Worm (Caenorhabditis elegans) whole organism, late embryonic: ENCODE data around the gene ife-4.

ENCODE experiments used
- C08G9.2 ChIP-seq: sonication (generic microtip); optimal IDR thresholded peaks from 2 replicates; lab custom pipeline; 2016; ENCODE audit warnings: mild to moderate bottlenecking, missing genetic modification characterization, moderate library complexity, missing compliant biosample characterization
- K02D7.2 ChIP-seq: sonication (generic microtip); optimal IDR thresholded peaks from 2 replicates; lab custom pipeline; 2017; ENCODE audit warnings: mild to moderate bottlenecking, missing genetic modification characterization, missing compliant biosample characterization
- K09A11.1 ChIP-seq: sonication (generic microtip); optimal IDR thresholded peaks from 2 replicates; lab custom pipeline; 2017; ENCODE audit warnings: antibody characterized with exemption, mild to moderate bottlenecking, missing genetic modification characterization, missing compliant biosample characterization; ENCODE audit not compliant: insufficient read depth
- ama-1 ChIP-seq: fragments of 150-350 bp; optimal IDR thresholded peaks from 2 replicates; lab custom pipeline; 2014
- ceh-14 ChIP-seq: sonication (generic microtip); optimal IDR thresholded peaks from 2 replicates; lab custom pipeline; 2016; ENCODE audit warnings: missing genotype, missing genetic modification characterization, missing compliant biosample characterization
- ceh-19 ChIP-seq: fragments of 200-800 bp; sonication (Bioruptor generic); optimal IDR thresholded peaks from 2 replicates; lab custom pipeline; 2018; ENCODE audit warnings: mild to moderate bottlenecking, missing genetic modification characterization, missing compliant biosample characterization
- ceh-2 ChIP-seq: sonication (generic microtip); optimal IDR thresholded peaks from 2 replicates; lab custom pipeline; 2016; ENCODE audit warnings: missing genotype, missing genetic modification characterization, missing compliant biosample characterization
- ceh-24 ChIP-seq: sonication (generic microtip); optimal IDR thresholded peaks from 2 replicates; lab custom pipeline; 2016; ENCODE audit warnings: mild to moderate bottlenecking, missing genetic modification characterization, missing compliant biosample characterization
- ceh-31 ChIP-seq: sonication (generic microtip); optimal IDR thresholded peaks from 2 replicates; lab custom pipeline; 2016; ENCODE audit warnings: missing genetic modification characterization, missing compliant biosample characterization
- ceh-6 ChIP-seq: fragments of 200-800 bp; sonication (Bioruptor generic); optimal IDR thresholded peaks from 2 replicates; lab custom pipeline; 2018; ENCODE audit warnings: mild to moderate bottlenecking, missing genetic modification characterization, missing compliant biosample characterization
- ceh-9 ChIP-seq: sonication (generic microtip); optimal IDR thresholded peaks from 2 replicates; lab custom pipeline; 2016; ENCODE audit warnings: mild to moderate bottlenecking, missing genetic modification characterization, inconsistent platforms, missing compliant biosample characterization
- dmd-4 ChIP-seq: sonication (generic microtip); optimal IDR thresholded peaks from 2 replicates; lab custom pipeline; 2016; ENCODE audit warnings: borderline replicate concordance, missing genetic modification characterization, missing compliant biosample characterization
- dve-1 ChIP-seq: sonication (generic microtip); optimal IDR thresholded peaks from 2 replicates; lab custom pipeline; 2017; ENCODE audit warnings: antibody characterized with exemption, mild to moderate bottlenecking, missing genetic modification characterization, missing compliant biosample characterization
- elt-2 ChIP-seq: sonication (generic microtip); optimal IDR thresholded peaks from 2 replicates; lab custom pipeline; 2016; ENCODE audit warnings: missing genetic modification reagents, missing genetic modification characterization, missing compliant biosample characterization
- elt-4 ChIP-seq: sonication (generic microtip); optimal IDR thresholded peaks from 2 replicates; lab custom pipeline; 2016; ENCODE audit warnings: missing genetic modification characterization, missing compliant biosample characterization
- fax-1 ChIP-seq: sonication (generic microtip); optimal IDR thresholded peaks from 2 replicates; lab custom pipeline; 2016; ENCODE audit warnings: missing genotype, missing genetic modification characterization, missing compliant biosample characterization
- fkh-10 ChIP-seq: fragments of 150-350 bp; optimal IDR thresholded peaks from 2 replicates; lab custom pipeline; 2014; ENCODE audit warnings: missing biosample characterization, missing genetic modification reagents, missing genetic modification characterization
- gmeb-2 ChIP-seq: sonication (generic microtip); optimal IDR thresholded peaks from 2 replicates; lab custom pipeline; 2016; ENCODE audit warnings: missing genetic modification characterization, inconsistent platforms, missing compliant biosample characterization
- hlh-13 ChIP-seq: fragments of 200-800 bp; sonication (Bioruptor generic); optimal IDR thresholded peaks from 2 replicates; lab custom pipeline; 2018; ENCODE audit warnings: mild to moderate bottlenecking, missing genetic modification characterization, missing compliant biosample characterization
- hlh-30 ChIP-seq: sonication (generic microtip); optimal IDR thresholded peaks from 2 replicates; lab custom pipeline; 2017; ENCODE audit warnings: antibody characterized with exemption, missing genetic modification characterization, missing compliant biosample characterization; ENCODE audit not compliant: insufficient read depth
- hlh-6 ChIP-seq: sonication (generic microtip); optimal IDR thresholded peaks from 2 replicates; lab custom pipeline; 2016; ENCODE audit warnings: missing genotype, missing genetic modification characterization, missing compliant biosample characterization
- hlh-8 ChIP-seq: sonication (generic microtip); optimal IDR thresholded peaks from 2 replicates; lab custom pipeline; 2016; ENCODE audit warnings: missing genotype, missing genetic modification characterization, missing compliant biosample characterization
- lim-6 ChIP-seq: sonication (generic microtip); optimal IDR thresholded peaks from 2 replicates; lab custom pipeline; 2016; ENCODE audit warnings: missing genetic modification characterization, missing compliant biosample characterization
- lin-11 ChIP-seq: fragments of 200-800 bp; sonication (Bioruptor generic); optimal IDR thresholded peaks from 2 replicates; lab custom pipeline; 2018; ENCODE audit warnings: mild to moderate bottlenecking, missing genetic modification characterization, missing compliant biosample characterization
- nfya-1 ChIP-seq: sonication (generic microtip); optimal IDR thresholded peaks from 2 replicates; lab custom pipeline; 2017; ENCODE audit warnings: missing genetic modification characterization, mild to moderate bottlenecking, missing compliant biosample characterization, antibody characterized with exemption, moderate library complexity
- nhr-11 ChIP-seq: fragments of 150-350 bp; optimal IDR thresholded peaks from 2 replicates; lab custom pipeline; 2014; ENCODE audit warnings: missing biosample characterization, missing genetic modification characterization
- odd-2 ChIP-seq: sonication (generic microtip); optimal IDR thresholded peaks from 2 replicates; lab custom pipeline; 2017; ENCODE audit warnings: antibody characterized with exemption, mild to moderate bottlenecking, missing genetic modification characterization, missing compliant biosample characterization
- pha-2 ChIP-seq: sonication (generic microtip); optimal IDR thresholded peaks from 2 replicates; lab custom pipeline; 2017; ENCODE audit warnings: mild to moderate bottlenecking, missing genetic modification characterization, missing compliant biosample characterization
- pha-4 ChIP-seq: fragments of 150-350 bp; optimal IDR thresholded peaks from 2 replicates; lab custom pipeline; 2018; ENCODE audit warnings: missing biosample characterization, missing genetic modification reagents, missing genetic modification characterization
- pqm-1 ChIP-seq: sonication (generic microtip); optimal IDR thresholded peaks from 2 replicates; lab custom pipeline; 2016; ENCODE audit warnings: missing genetic modification characterization, missing compliant biosample characterization
- pros-1 ChIP-seq: fragments of 150-350 bp; optimal IDR thresholded peaks from 2 replicates; lab custom pipeline; 2014; ENCODE audit warnings: missing biosample characterization, missing genetic modification reagents, missing genetic modification characterization
- ref-2 ChIP-seq: sonication (generic microtip); optimal IDR thresholded peaks from 2 replicates; lab custom pipeline; 2016; ENCODE audit warnings: missing genetic modification characterization, missing compliant biosample characterization
- rnt-1 ChIP-seq: sonication (generic microtip); optimal IDR thresholded peaks from 2 replicates; lab custom pipeline; 2016; ENCODE audit warnings: missing genetic modification characterization, missing compliant biosample characterization
- sdc-2 ChIP-seq: sonication (generic microtip); optimal IDR thresholded peaks from 2 replicates; lab custom pipeline; 2016; ENCODE audit warnings: missing genotype, missing genetic modification characterization, missing compliant biosample characterization
- sox-4 ChIP-seq: sonication (generic microtip); optimal IDR thresholded peaks from 2 replicates; lab custom pipeline; 2017; ENCODE audit warnings: mild to moderate bottlenecking, missing genetic modification characterization, inconsistent platforms, missing compliant biosample characterization
- tbx-2 ChIP-seq: sonication (generic microtip); optimal IDR thresholded peaks from 2 replicates; lab custom pipeline; 2016; ENCODE audit warnings: missing genetic modification characterization, missing compliant biosample characterization
- ttx-3 ChIP-seq: sonication (generic microtip); optimal IDR thresholded peaks from 2 replicates; lab custom pipeline; 2016; ENCODE audit warnings: missing genetic modification reagents, missing genetic modification characterization, missing compliant biosample characterization
- unc-3 ChIP-seq, 2 experiments: fragments of 200-800 bp in 1 of 2; sonication (Bioruptor generic) in 1 of 2; sonication (generic microtip) in 1 of 2; conservative IDR thresholded peaks in 1 of 2; optimal IDR thresholded peaks in 1 of 2; 2 replicates each; pipeline versions ENCODE4 v1.3.6 to Lab custom; 2016 to 2022; ENCODE audit warnings: missing compliant biosample characterization in 2 of 2, missing genetic modification characterization in 2 of 2, missing genetic modification reagents in 1 of 2
- unc-42 ChIP-seq: sonication (generic microtip); optimal IDR thresholded peaks from 2 replicates; lab custom pipeline; 2016; ENCODE audit warnings: missing genotype, missing genetic modification characterization, missing compliant biosample characterization
- unc-55 ChIP-seq: sonication (generic microtip); optimal IDR thresholded peaks from 2 replicates; lab custom pipeline; 2017; ENCODE audit warnings: missing biosample characterization, missing genetic modification reagents, missing genetic modification characterization
- unc-86 ChIP-seq: sonication (generic microtip); optimal IDR thresholded peaks from 2 replicates; lab custom pipeline; 2016; ENCODE audit warnings: missing genetic modification characterization, missing compliant biosample characterization
- zip-5 ChIP-seq: sonication (generic microtip); optimal IDR thresholded peaks from 2 replicates; lab custom pipeline; 2016; ENCODE audit warnings: missing genetic modification characterization, missing compliant biosample characterization
- ztf-16 ChIP-seq: sonication (generic microtip); optimal IDR thresholded peaks from 2 replicates; lab custom pipeline; 2017; ENCODE audit warnings: missing genetic modification characterization, missing compliant biosample characterization

The ife-4 gene

DNA sequence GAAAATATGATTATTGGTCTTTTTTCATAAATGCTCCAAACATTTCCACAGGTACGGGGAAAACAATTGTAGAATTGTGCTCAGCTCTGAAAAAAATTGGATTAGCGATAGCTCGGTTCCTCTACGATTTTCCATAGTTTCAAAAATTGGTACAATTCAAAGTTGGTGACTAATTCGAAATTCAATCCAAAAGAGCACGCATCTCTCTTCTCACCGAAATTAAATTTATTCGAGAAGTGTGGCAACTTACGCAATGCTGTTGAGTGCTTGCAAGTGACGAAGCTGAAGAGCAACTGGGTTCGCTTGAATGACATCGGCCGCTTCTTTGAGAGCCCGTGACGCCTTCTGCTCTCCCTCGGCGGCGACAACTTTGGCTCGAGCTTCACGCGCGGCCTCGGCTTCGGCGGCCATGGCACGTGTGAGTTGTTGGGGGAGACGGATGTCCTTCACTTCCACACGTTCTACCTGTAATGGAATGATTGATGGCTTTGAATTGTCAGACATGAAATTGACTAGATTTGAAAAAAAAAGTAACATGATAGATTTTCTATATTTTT is 46.1 kb upstream of the ife-4 start (continued):
- TF ChIP-seq lin-11 (tag; lab: Kevin White, UChicago) (no peak), unc-86 (tag; lab: Kevin White, UChicago) (no peak), ceh-14 (tag; lab: Kevin White, UChicago) (no peak), ceh-2 (tag; lab: Kevin White, UChicago) (no peak)

DNA sequence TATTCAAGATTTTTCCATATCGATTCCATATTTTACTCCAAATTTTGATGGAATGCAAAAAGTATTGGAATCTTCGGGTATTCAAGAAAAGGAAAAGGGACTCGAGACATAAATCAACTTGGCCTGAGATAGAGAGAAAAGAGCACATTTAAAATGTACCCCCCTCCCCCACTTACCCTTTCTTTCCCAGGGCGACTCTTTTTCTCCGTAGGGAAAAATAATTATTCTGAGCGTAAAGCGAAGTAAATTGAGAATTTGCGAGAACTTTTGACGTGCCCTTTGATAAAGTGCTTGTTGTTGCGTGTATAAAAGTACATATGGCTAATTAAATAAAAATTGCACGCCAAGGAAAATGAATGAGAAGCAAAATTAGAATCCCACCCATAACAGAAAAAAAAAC is 43.3 kb upstream of the ife-4 start:
- TF ChIP-seq unc-55 (peak; percentile 15), ceh-14 (tag; lab: Kevin White, UChicago) (peak; percentile 64), unc-42 (peak; percentile 55), odd-2 (tag; lab: Kevin White, UChicago) (no peak), zip-5 (tag; lab: Kevin White, UChicago) (no peak)

DNA sequence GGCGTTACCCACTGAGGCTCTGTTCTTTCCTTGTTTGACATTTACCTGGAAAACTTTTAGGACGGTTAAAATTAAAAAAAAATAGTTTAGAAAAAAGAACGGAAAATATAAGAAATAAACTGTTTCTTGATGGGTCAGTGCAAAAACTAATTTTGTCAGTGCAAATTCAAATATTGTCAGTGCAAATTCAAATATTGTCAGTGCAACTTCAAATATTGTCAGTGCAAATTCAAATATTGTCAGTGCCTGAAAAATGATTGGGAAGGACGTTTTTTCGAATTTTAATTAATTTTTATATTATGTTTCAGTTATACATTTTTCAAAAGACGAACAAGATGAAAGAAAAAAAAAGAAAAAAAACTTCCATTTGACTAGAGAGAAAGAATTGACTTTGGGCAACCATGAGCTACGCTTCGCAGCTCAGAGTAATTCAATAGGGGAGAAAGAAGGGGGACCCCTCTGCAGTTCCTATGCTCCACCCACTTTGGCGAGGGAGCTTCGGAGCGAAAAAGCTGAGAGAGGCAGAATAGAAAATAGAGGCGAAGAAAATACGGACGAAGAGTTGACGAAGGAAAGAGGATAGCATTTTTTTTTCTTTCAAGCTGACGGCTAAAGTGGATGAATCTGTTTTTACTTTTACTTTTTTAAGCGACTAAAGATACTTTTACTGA is 41.5 kb upstream of the ife-4 start, which contains the start of gene unc-1:
TSS of gene unc-1 (minus strand) at position 51 of the 671 bp plus-strand sequence.
- TF ChIP-seq nhr-11 (tag; lab: Kevin White, UChicago) (no peak), odd-2 (tag; lab: Kevin White, UChicago) (no peak), ceh-31 (peak; percentile 43), pqm-1 (tag; lab: Kevin White, UChicago) (no peak), C08G9.2 (no peak), ref-2 (tag; lab: Kevin White, UChicago) (peak; percentile 14), ttx-3 (tag; lab: Kevin White, UChicago) (no peak), unc-42 (peak; percentile 94), dve-1 (tag; lab: Kevin White, UChicago) (no peak), tbx-2 (no peak), pha-2 (tag; lab: Kevin White, UChicago) (no peak), ceh-14 (tag; lab: Kevin White, UChicago) (peak; percentile 20), ceh-24 (tag; lab: Kevin White, UChicago) (no peak), ztf-16 (tag; lab: Kevin White, UChicago) (no peak), elt-2 (no peak)

DNA sequence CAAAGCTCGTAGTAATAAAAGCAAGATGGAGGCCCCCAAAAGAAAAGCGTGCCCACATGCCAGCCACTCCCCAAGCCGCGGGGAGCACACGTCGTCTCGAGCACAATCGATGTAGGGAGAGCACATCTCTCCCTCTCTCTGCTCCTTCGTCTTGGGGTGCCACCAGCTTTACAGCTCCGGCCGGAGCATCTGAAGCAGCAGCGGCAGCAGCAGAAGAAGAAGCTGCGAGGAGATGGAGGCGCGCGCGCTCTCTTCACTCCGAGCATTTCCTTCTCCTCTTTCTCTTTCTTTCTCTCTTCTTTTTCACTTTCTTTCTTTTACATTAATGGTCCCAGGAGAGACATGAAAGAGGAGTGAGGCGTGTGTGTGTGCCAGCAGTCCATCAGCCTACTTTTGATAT is 39.9 kb upstream of the ife-4 start:
- TF ChIP-seq hlh-13 (GFP tag; lab: Kevin White, UChicago) (no peak), ceh-9 (no peak), K02D7.2 (tag; lab: Kevin White, UChicago) (no peak), pha-4 (tag; lab: Kevin White, UChicago) (no peak), unc-55 (peak; percentile 58), ceh-19 (GFP tag; lab: Kevin White, UChicago) (peak; percentile 6), gmeb-2 (tag; lab: Kevin White, UChicago) (no peak), ceh-14 (tag; lab: Kevin White, UChicago) (peak; percentile 48), ceh-6 (no peak), ref-2 (tag; lab: Kevin White, UChicago) (no peak), fkh-10 (no peak), ceh-24 (tag; lab: Kevin White, UChicago) (no peak), ama-1 (lab: Kevin White, UChicago) (no peak), pqm-1 (tag; lab: Kevin White, UChicago) (no peak), hlh-6 (tag; lab: Kevin White, UChicago) (no peak), sdc-2 (tag; lab: Kevin White, UChicago) (peak; percentile 60), zip-5 (tag; lab: Kevin White, UChicago) (no peak), hlh-8 (tag; lab: Kevin White, UChicago) (peak; percentile 71), rnt-1 (peak; percentile 74), dve-1 (tag; lab: Kevin White, UChicago) (no peak), elt-2 (no peak), dmd-4 (tag; lab: Kevin White, UChicago) (no peak), unc-86 (tag; lab: Kevin White, UChicago) (no peak), unc-3 (GFP tag; conservative IDR thresholded peaks at IDR 0.05; lab: Robert Waterston, UW) (0 out of 2 replicates have a peak, but pooled peaks have one; percentile 5), unc-3 (tag; optimal IDR thresholded peaks at IDR 0.05; lab: Kevin White, UChicago) (peak; percentile 61), fax-1 (no peak), nfya-1 (peak; percentile 79), pros-1 (tag; lab: Kevin White, UChicago) (peak; percentile 61), pha-2 (tag; lab: Kevin White, UChicago) (no peak), hlh-30 (tag; lab: Kevin White, UChicago) (no peak), sox-4 (peak; percentile 4), lim-6 (tag; lab: Kevin White, UChicago) (peak; percentile 93), elt-4 (tag; lab: Kevin White, UChicago) (no peak), K09A11.1 (tag; lab: Kevin White, UChicago) (no peak)
